Worm (Caenorhabditis elegans) whole organism, L1 larva: Measurements from ENCODE around the gene ttr-22.

Experiments used
- aly-2 ChIP-seq: fragments of 150-350 bp; optimal IDR thresholded peaks from 2 replicates; lab custom pipeline; 2014; ENCODE audit warnings: missing biosample characterization, missing genetic modification characterization
- ceh-82 ChIP-seq, 3 experiments: fragments of 150-350 bp in 1 of 3; sonication (generic microtip) in 2 of 3; optimal IDR thresholded peaks; 2 replicates each; lab custom pipeline; 2014 to 2017; ENCODE audit warnings: missing biosample characterization in 3 of 3, missing genetic modification characterization in 3 of 3
- efl-1 ChIP-seq, 4 experiments: fragments of 150-350 bp; optimal IDR thresholded peaks in 3 of 4; peaks in 1 of 4; 1 replicate in 1 of 4; 2 replicates in 3 of 4; lab custom pipeline; 2014; ENCODE audit warnings: missing biosample characterization in 2 of 4, missing genetic modification characterization in 2 of 4, missing genetic modification reagents in 2 of 4
- efl-3 ChIP-seq: fragments of 200-800 bp; sonication (Bioruptor generic); optimal IDR thresholded peaks from 2 replicates; lab custom pipeline; 2018; ENCODE audit warnings: mild to moderate bottlenecking, missing genetic modification characterization, missing compliant biosample characterization
- egl-27 ChIP-seq, 2 experiments: fragments of 150-350 bp in 1 of 2; sonication (generic microtip); optimal IDR thresholded peaks; 3 replicates each; lab custom pipeline; 2017 to 2018; ENCODE audit warnings: missing biosample characterization in 2 of 2, missing genetic modification characterization in 2 of 2, missing genetic modification reagents in 2 of 2
- fos-1 ChIP-seq: fragments of 150-350 bp; optimal IDR thresholded peaks from 2 replicates; lab custom pipeline; 2014; ENCODE audit warnings: missing biosample characterization, missing genetic modification characterization
- irx-1 ChIP-seq: sonication (generic microtip); optimal IDR thresholded peaks from 2 replicates; lab custom pipeline; 2016; ENCODE audit warnings: missing genetic modification characterization, missing compliant biosample characterization
- lin-35 ChIP-seq, 2 experiments: fragments of 150-350 bp; optimal IDR thresholded peaks; 2 replicates each; lab custom pipeline; 2014; ENCODE audit warnings: missing biosample characterization in 2 of 2, missing genetic modification characterization in 2 of 2, missing genetic modification reagents in 2 of 2
- nhr-237 ChIP-seq: fragments of 150-350 bp; optimal IDR thresholded peaks from 2 replicates; lab custom pipeline; 2014; ENCODE audit warnings: missing biosample characterization, missing genetic modification characterization
- nhr-71 ChIP-seq: sonication (generic microtip); optimal IDR thresholded peaks from 2 replicates; lab custom pipeline; 2016; ENCODE audit warnings: mild to moderate bottlenecking, missing genetic modification characterization, moderate library complexity, missing compliant biosample characterization
- pag-3 ChIP-seq: sonication (generic microtip); optimal IDR thresholded peaks from 2 replicates; lab custom pipeline; 2017; ENCODE audit warnings: missing genetic modification characterization, mild to moderate bottlenecking, missing compliant biosample characterization, antibody characterized with exemption, borderline replicate concordance; ENCODE audit not compliant: insufficient read depth
- pqm-1 ChIP-seq: sonication (generic microtip); optimal IDR thresholded peaks from 3 replicates; lab custom pipeline; 2017; ENCODE audit warnings: missing biosample characterization, missing genetic modification characterization
- skn-1 ChIP-seq: fragments of 150-350 bp; optimal IDR thresholded peaks from 2 replicates; lab custom pipeline; 2014; ENCODE audit warnings: missing biosample characterization, missing genetic modification characterization
- snpc-4 ChIP-seq: fragments of 150-350 bp; optimal IDR thresholded peaks from 2 replicates; lab custom pipeline; 2014; ENCODE audit warnings: missing biosample characterization, missing genetic modification characterization

DNA sequence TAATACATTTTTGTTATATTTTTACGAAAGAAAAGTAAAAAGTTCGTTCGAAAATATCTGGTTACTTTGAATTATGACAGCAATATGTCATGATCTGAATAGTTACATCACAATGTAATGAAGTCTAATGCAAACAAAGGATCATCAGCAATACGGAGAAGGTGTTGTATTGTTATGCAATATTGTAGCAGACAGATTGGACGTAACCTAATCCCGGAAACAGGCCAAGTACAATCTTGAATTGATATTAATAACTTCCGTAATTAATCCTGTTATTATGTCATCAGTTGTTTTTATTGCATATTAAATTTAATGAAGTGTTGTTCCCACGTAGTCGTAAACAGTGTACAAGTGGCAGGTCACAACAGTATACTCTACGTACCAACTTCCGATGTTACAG is 40.3 kb downstream of the ttr-22 start:
- TF ChIP-seq lin-35 (GFP tag; optimal IDR thresholded peaks at IDR 0.05; lab: Kevin White, UChicago) (no peak), efl-3 (GFP tag; lab: Kevin White, UChicago) (no peak), nhr-237 (tag; lab: Kevin White, UChicago) (no peak), fos-1 (no peak), irx-1 (tag; lab: Kevin White, UChicago) (no peak), egl-27 (tag; optimal IDR thresholded peaks at IDR 0.05; lab: Kevin White, UChicago) (no peak), skn-1 (tag; lab: Kevin White, UChicago) (no peak), ceh-82 (tag; optimal IDR thresholded peaks at IDR 0.05; lab: Kevin White, UChicago) (no peak), efl-1 (optimal IDR thresholded peaks at IDR 0.05; lab: Kevin White, UChicago) (no peak), efl-1 (GFP tag; optimal IDR thresholded peaks at IDR 0.05 in 1 of 2; lab: Kevin White, UChicago) (no peak), pqm-1 (tag; lab: Kevin White, UChicago) (no peak), nhr-71 (tag; lab: Kevin White, UChicago) (no peak), snpc-4 (no peak), aly-2 (tag; lab: Kevin White, UChicago) (no peak), pag-3 (tag; lab: Kevin White, UChicago) (no peak)
